Fruit fly (Drosophila melanogaster) whole organism, embryonic: ENCODE data around the gene Art1.
A peak's percentile ranks its signal among the peaks of the same experiment; 100 is the strongest.

ENCODE experiments used
- Aef1 ChIP-seq: fragments of 200-800 bp; sonication (Bioruptor generic); IDR thresholded peaks from 3 replicates; pipeline ENCODE4 v1.3.6; 2022; ENCODE audit warnings: missing biosample characterization, missing genetic modification characterization
- Atf3 ChIP-seq: fragments of 200-800 bp; sonication (Bioruptor generic); optimal IDR thresholded peaks from 3 replicates; lab custom pipeline; 2016; ENCODE audit warnings: missing biosample characterization, missing genetic modification characterization
- C15 ChIP-seq: fragments of 200-800 bp; sonication (Bioruptor generic); IDR thresholded peaks from 3 replicates; pipeline ENCODE4 v1.3.6; 2022; ENCODE audit warnings: missing biosample characterization, missing genetic modification characterization
- CG10147 ChIP-seq: fragments of 200-800 bp; sonication (Bioruptor generic); optimal IDR thresholded peaks from 2 replicates; lab custom pipeline; 2019; ENCODE audit warnings: missing biosample characterization, mild to moderate bottlenecking, missing genetic modification characterization, moderate library complexity
- CG10431 ChIP-seq: fragments of 200-800 bp; sonication (Bioruptor generic); optimal IDR thresholded peaks from 3 replicates; lab custom pipeline; 2018; ENCODE audit warnings: missing biosample characterization, mild to moderate bottlenecking, missing genetic modification characterization
- CG11456 ChIP-seq: fragments of 200-800 bp; sonication (Bioruptor generic); IDR thresholded peaks from 3 replicates; pipeline ENCODE4 v1.3.6; 2022; ENCODE audit warnings: missing biosample characterization, missing genetic modification characterization
- CG13624 ChIP-seq: fragments of 200-800 bp; sonication (Bioruptor generic); optimal IDR thresholded peaks from 2 replicates; lab custom pipeline; 2016; ENCODE audit warnings: missing biosample characterization, missing genetic modification characterization
- CG14441 ChIP-seq: fragments of 200-800 bp; sonication (Bioruptor generic); IDR thresholded peaks from 2 replicates; pipeline ENCODE4 v1.3.6; 2022; ENCODE audit warnings: missing biosample characterization, missing genetic modification characterization
- CG16779 ChIP-seq: fragments of 200-800 bp; sonication (Bioruptor generic); IDR thresholded peaks from 2 replicates; pipeline ENCODE4 v1.3.6; 2022; ENCODE audit warnings: missing biosample characterization, missing genetic modification characterization
- CG30403 ChIP-seq: fragments of 200-800 bp; sonication (Bioruptor generic); optimal IDR thresholded peaks from 3 replicates; lab custom pipeline; 2016; ENCODE audit warnings: missing biosample characterization, missing genetic modification characterization
- CG32532 ChIP-seq: fragments of 200-800 bp; sonication (Bioruptor generic); IDR thresholded peaks from 2 replicates; pipeline ENCODE4 v1.3.6; 2022; ENCODE audit warnings: missing biosample characterization, missing genetic modification characterization
- CG33557 ChIP-seq: fragments of 200-800 bp; sonication (Bioruptor generic); optimal IDR thresholded peaks from 2 replicates; lab custom pipeline; 2019; ENCODE audit warnings: missing biosample characterization, mild to moderate bottlenecking, missing genetic modification characterization, moderate library complexity
- CG34422 ChIP-seq: fragments of 200-800 bp; sonication (Bioruptor generic); IDR thresholded peaks from 3 replicates; pipeline ENCODE4 v1.3.6; 2022; ENCODE audit warnings: missing biosample characterization, missing genetic modification characterization
- CG4328 ChIP-seq: fragments of 200-800 bp; sonication (Bioruptor generic); optimal IDR thresholded peaks from 3 replicates; lab custom pipeline; 2017; ENCODE audit warnings: missing biosample characterization, missing genetic modification reagents, missing genetic modification characterization
- CG6254 ChIP-seq: fragments of 200-800 bp; sonication (Bioruptor generic); optimal IDR thresholded peaks from 3 replicates; lab custom pipeline; 2017; ENCODE audit warnings: mild to moderate bottlenecking, missing biosample characterization, missing genetic modification reagents, missing genetic modification characterization
- CG7271 ChIP-seq: fragments of 200-800 bp; sonication (Bioruptor generic); optimal IDR thresholded peaks from 2 replicates; lab custom pipeline; 2018; ENCODE audit warnings: missing biosample characterization, mild to moderate bottlenecking, missing genetic modification characterization, moderate library complexity
- CHES-1-like ChIP-seq: fragments of 200-800 bp; sonication (Bioruptor generic); optimal IDR thresholded peaks from 2 replicates; lab custom pipeline; 2016; ENCODE audit warnings: missing biosample characterization, missing genetic modification characterization
- Dll ChIP-seq: fragments of 200-800 bp; sonication (Bioruptor generic); IDR thresholded peaks from 4 replicates; pipeline ENCODE4 v1.3.6; 2022; ENCODE audit warnings: missing biosample characterization, missing genetic modification characterization; ENCODE audit not compliant: partially characterized antibody
- Ets65A ChIP-seq: fragments of 200-800 bp; sonication (Bioruptor generic); peaks from one replicate; lab custom pipeline; 2016; ENCODE audit warnings: missing biosample characterization, missing genetic modification characterization
- Lhr ChIP-seq: fragments of 200-800 bp; sonication (Bioruptor generic); optimal IDR thresholded peaks from 3 replicates; lab custom pipeline; 2017; ENCODE audit warnings: mild to moderate bottlenecking, missing biosample characterization, missing genetic modification reagents, missing genetic modification characterization
- MTF-1 ChIP-seq: fragments of 200-800 bp; sonication (Bioruptor generic); optimal IDR thresholded peaks from 2 replicates; lab custom pipeline; 2018; ENCODE audit warnings: missing biosample characterization, mild to moderate bottlenecking, missing genetic modification characterization, borderline replicate concordance
- Med ChIP-seq: fragments of 200-800 bp; sonication (Bioruptor generic); peaks from one replicate; lab custom pipeline; 2016; ENCODE audit warnings: missing biosample characterization, missing genetic modification characterization, mild to moderate bottlenecking, inconsistent platforms, moderate library complexity
- Pdp1 ChIP-seq, 2 experiments: fragments of 200-800 bp; sonication (Bioruptor generic); optimal IDR thresholded peaks; 3 replicates each; lab custom pipeline; 2016; ENCODE audit warnings: missing biosample characterization in 2 of 2, missing genetic modification characterization in 2 of 2, mild to moderate bottlenecking in 1 of 2, moderate library complexity in 1 of 2
- Ptx1 ChIP-seq: fragments of 200-800 bp; sonication (Bioruptor generic); IDR thresholded peaks from 2 replicates; pipeline ENCODE4 v1.3.6; 2022; ENCODE audit warnings: missing biosample characterization, missing genetic modification characterization
- Rfx ChIP-seq: fragments of 200-800 bp; sonication (Bioruptor generic); IDR thresholded peaks from 2 replicates; pipeline ENCODE4 v1.3.6; 2022; ENCODE audit warnings: missing biosample characterization, missing genetic modification characterization
- Trl ChIP-seq, 3 experiments: fragments of >200 bp in 2 of 3; fragments of 200-800 bp in 1 of 3; sonication (Bioruptor generic) in 1 of 3; optimal IDR thresholded peaks; 2 replicates in 1 of 3; 3 replicates in 2 of 3; lab custom pipeline; 2016 to 2017; ENCODE audit warnings: missing biosample characterization in 1 of 3, missing genetic modification characterization in 1 of 3
- ara ChIP-seq: fragments of 200-800 bp; sonication (Bioruptor generic); IDR thresholded peaks from 2 replicates; pipeline ENCODE4 v1.3.6; 2022; ENCODE audit warnings: missing biosample characterization, missing genetic modification characterization
- bcd ChIP-seq: fragments of 200-800 bp; sonication (Bioruptor generic); optimal IDR thresholded peaks from 2 replicates; lab custom pipeline; 2017; ENCODE audit warnings: missing biosample characterization, mild to moderate bottlenecking, missing genetic modification characterization
- cad ChIP-seq: fragments of >200 bp; optimal IDR thresholded peaks from 2 replicates; lab custom pipeline; 2017; ENCODE audit warnings: missing biosample characterization, missing genetic modification characterization
- cato ChIP-seq: fragments of 200-800 bp; sonication (Bioruptor generic); optimal IDR thresholded peaks from 2 replicates; lab custom pipeline; 2016; ENCODE audit warnings: missing biosample characterization, missing genetic modification characterization, borderline replicate concordance
- dmrt11E ChIP-seq: fragments of 200-800 bp; sonication (Bioruptor generic); optimal IDR thresholded peaks from 3 replicates; lab custom pipeline; 2018; ENCODE audit warnings: missing biosample characterization, mild to moderate bottlenecking, missing genetic modification characterization, moderate library complexity
- dmrt99B ChIP-seq: fragments of 200-800 bp; sonication (Bioruptor generic); optimal IDR thresholded peaks from 2 replicates; lab custom pipeline; 2018; ENCODE audit warnings: missing biosample characterization, mild to moderate bottlenecking, missing genetic modification characterization, moderate library complexity
- dysf ChIP-seq: fragments of 200-800 bp; sonication (Bioruptor generic); IDR thresholded peaks from 3 replicates; pipeline ENCODE4 v1.3.6; 2022; ENCODE audit warnings: missing biosample characterization, missing genetic modification characterization
- fu2 ChIP-seq: fragments of 200-800 bp; sonication (Bioruptor generic); optimal IDR thresholded peaks from 2 replicates; lab custom pipeline; 2016; ENCODE audit warnings: missing biosample characterization, missing genetic modification characterization
- grau ChIP-seq: fragments of 200-800 bp; optimal IDR thresholded peaks from 3 replicates; lab custom pipeline; 2019; ENCODE audit warnings: missing biosample characterization, mild to moderate bottlenecking, missing genetic modification characterization, moderate library complexity
- hkb ChIP-seq, 2 experiments: fragments of 200-800 bp in 1 of 2; fragments of >200 bp in 1 of 2; sonication (Bioruptor generic) in 1 of 2; IDR thresholded peaks in 1 of 2; optimal IDR thresholded peaks in 1 of 2; 2 replicates each; pipeline versions ENCODE4 v1.3.6 to Lab custom; 2017 to 2022; ENCODE audit warnings: missing biosample characterization in 1 of 2, missing genetic modification characterization in 1 of 2
- jigr1 ChIP-seq: fragments of 200-800 bp; sonication (Bioruptor generic); IDR thresholded peaks from 3 replicates; pipeline ENCODE4 v1.3.6; 2022; ENCODE audit warnings: missing biosample characterization, missing genetic modification characterization
- jing ChIP-seq: fragments of 200-800 bp; sonication (Bioruptor generic); optimal IDR thresholded peaks from 2 replicates; lab custom pipeline; 2018; ENCODE audit warnings: missing biosample characterization, mild to moderate bottlenecking, missing genetic modification characterization
- kni ChIP-seq: fragments of 200-800 bp; sonication (Bioruptor generic); optimal IDR thresholded peaks from 3 replicates; lab custom pipeline; 2017; ENCODE audit warnings: mild to moderate bottlenecking, missing biosample characterization, missing genetic modification reagents, missing genetic modification characterization
- pan ChIP-seq, 4 experiments: fragments of >200 bp in 3 of 4; fragments of 200-800 bp in 1 of 4; sonication (Bioruptor generic) in 1 of 4; optimal IDR thresholded peaks in 3 of 4; IDR thresholded peaks in 1 of 4; 2 replicates each; pipeline versions ENCODE4 v1.3.6 to Lab custom; 2017 to 2022; ENCODE audit warnings: missing biosample characterization in 2 of 4, missing genetic modification characterization in 2 of 4, mixed read lengths in 1 of 4
- pb ChIP-seq: fragments of 200-800 bp; sonication (Bioruptor generic); optimal IDR thresholded peaks from 3 replicates; lab custom pipeline; 2016; ENCODE audit warnings: missing biosample characterization, missing genetic modification characterization
- pho ChIP-seq: fragments of 200-800 bp; sonication (Bioruptor generic); optimal IDR thresholded peaks from 2 replicates; lab custom pipeline; 2016; ENCODE audit warnings: missing biosample characterization, missing genetic modification characterization
- row ChIP-seq: fragments of 200-800 bp; sonication (Bioruptor generic); IDR thresholded peaks from 3 replicates; pipeline ENCODE4 v1.3.6; 2022; ENCODE audit warnings: missing biosample characterization, missing genetic modification characterization
- slbo ChIP-seq: fragments of 200-800 bp; sonication (Bioruptor generic); IDR thresholded peaks from 2 replicates; pipeline ENCODE4 v1.3.6; 2022; ENCODE audit warnings: missing biosample characterization, missing genetic modification characterization
- tgo ChIP-seq: fragments of 200-800 bp; sonication (Bioruptor generic); IDR thresholded peaks from 3 replicates; pipeline ENCODE4 v1.3.6; 2022; ENCODE audit warnings: missing biosample characterization, missing genetic modification characterization
- tio ChIP-seq: fragments of 200-800 bp; sonication (Bioruptor generic); optimal IDR thresholded peaks from 2 replicates; lab custom pipeline; 2017; ENCODE audit warnings: missing biosample characterization, missing genetic modification characterization, inconsistent platforms
- tll ChIP-seq, 2 experiments: fragments of 200-800 bp in 1 of 2; fragments of >200 bp in 1 of 2; sonication (Bioruptor generic) in 1 of 2; optimal IDR thresholded peaks; 2 replicates each; lab custom pipeline; 2017 to 2019; ENCODE audit warnings: missing biosample characterization in 2 of 2, missing genetic modification characterization in 2 of 2, mild to moderate bottlenecking in 1 of 2, moderate library complexity in 1 of 2
- tna ChIP-seq: fragments of 200-800 bp; sonication (Bioruptor generic); IDR thresholded peaks from 2 replicates; pipeline ENCODE4 v1.3.6; 2022; ENCODE audit warnings: missing biosample characterization, missing genetic modification characterization; ENCODE audit not compliant: partially characterized antibody
- toy ChIP-seq: fragments of 200-800 bp; sonication (Bioruptor generic); IDR thresholded peaks from 2 replicates; pipeline ENCODE4 v1.3.6; 2022; ENCODE audit warnings: missing biosample characterization, missing genetic modification characterization

Gene Art1

DNA sequence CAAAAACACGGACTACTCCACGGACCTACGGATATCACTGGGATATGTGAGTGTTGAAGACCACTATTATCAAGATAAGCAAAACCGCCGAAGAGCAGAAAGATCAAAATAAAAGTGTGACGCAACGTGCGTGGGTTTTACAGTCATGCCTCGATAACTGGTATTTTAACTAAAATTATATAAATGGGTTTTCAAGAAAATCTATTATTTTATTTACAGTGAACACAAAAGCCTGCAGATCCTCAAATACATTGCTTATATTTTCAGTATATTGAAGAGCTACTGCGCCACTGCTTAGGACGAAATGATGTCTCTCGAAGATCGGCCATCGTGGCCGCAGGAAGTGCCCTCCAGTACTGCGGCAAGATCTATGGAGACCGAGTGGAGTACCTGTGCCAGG is 26.0 kb downstream of the Art1 start:
- TF ChIP-seq CG16779 (GFP tag; lab: Robert Waterston, UW) = 0 out of 2 replicates have a peak, but pooled peaks have one; percentile 3
- TF ChIP-seq pb (GFP tag; lab: Kevin White, UChicago) = no peak
- peak; percentile 46 for TF ChIP-seq row (GFP tag; lab: Robert Waterston, UW)
- TF ChIP-seq dmrt11E (tag; lab: Kevin White, UChicago) = no peak
- no peak for TF ChIP-seq kni (GFP tag; lab: Kevin White, UChicago)
- peak; percentile 85 for TF ChIP-seq Med (GFP tag; lab: Kevin White, UChicago)
- peak; percentile 41; the same call in 1 of the 3 replicates for TF ChIP-seq CG34422 (GFP tag; lab: Robert Waterston, UW)
- TF ChIP-seq dysf (GFP tag; lab: Robert Waterston, UW) = peak; percentile 25; the same call in 1 of the 3 replicates
- no peak for TF ChIP-seq CG33557
- 0 out of 2 replicates have a peak, but pooled peaks have one; percentile 36 for TF ChIP-seq ara (GFP tag; lab: Robert Waterston, UW)
- no peak for TF ChIP-seq tio (GFP tag; lab: Kevin White, UChicago)
- TF ChIP-seq dmrt99B = no peak
- no peak for TF ChIP-seq Dll (GFP tag; lab: Robert Waterston, UW)
- TF ChIP-seq tgo = peak; percentile 21; the same call in 1 of the 3 replicates
- TF ChIP-seq Ptx1 = 0 out of 2 replicates have a peak, but pooled peaks have one; percentile 28
- TF ChIP-seq fu2 (GFP tag; lab: Kevin White, UChicago) = no peak
- TF ChIP-seq bcd = no peak
- peak; percentile 60 for TF ChIP-seq CG32532 (GFP tag; lab: Robert Waterston, UW)
- no peak for TF ChIP-seq pan (optimal IDR thresholded peaks at IDR 0.05; lab: Kevin White, UChicago)
- TF ChIP-seq pan (GFP tag; optimal IDR thresholded peaks at IDR 0.05 in 1 of 2, IDR thresholded peaks at IDR 0.05 in 1 of 2) = peak in 1 of 2 experiments; percentile 29
- TF ChIP-seq CG6254 = no peak
- TF ChIP-seq Pdp1 (GFP tag; optimal IDR thresholded peaks at IDR 0.05; lab: Kevin White, UChicago) = peak; percentile 3 to 94
- peak; percentile 19; the same call in 1 of the 3 replicates for TF ChIP-seq Aef1
- TF ChIP-seq MTF-1 = no peak
- TF ChIP-seq CG13624 (GFP tag; lab: Kevin White, UChicago) = peak; percentile 35
- TF ChIP-seq tll (GFP tag; optimal IDR thresholded peaks at IDR 0.05; lab: Kevin White, UChicago) = no peak
- no peak for TF ChIP-seq Atf3 (GFP tag; lab: Kevin White, UChicago)
- TF ChIP-seq slbo (GFP tag; lab: Robert Waterston, UW) = peak; percentile 57
- no peak for TF ChIP-seq jigr1 (GFP tag; lab: Robert Waterston, UW)
- no peak for TF ChIP-seq CG10147
- peak; percentile 68 for TF ChIP-seq grau
- no peak for TF ChIP-seq CG10431
- no peak for TF ChIP-seq pho (GFP tag; lab: Kevin White, UChicago)
- TF ChIP-seq tna (GFP tag; lab: Robert Waterston, UW) = no peak
- no peak for TF ChIP-seq jing (GFP tag; lab: Kevin White, UChicago)
- TF ChIP-seq cato (GFP tag; lab: Kevin White, UChicago) = no peak
- TF ChIP-seq CG30403 = no peak
- no peak for TF ChIP-seq Trl (optimal IDR thresholded peaks at IDR 0.05; lab: Kevin White, UChicago)
- no peak for TF ChIP-seq Trl (GFP tag; optimal IDR thresholded peaks at IDR 0.05; lab: Kevin White, UChicago)
- TF ChIP-seq toy (GFP tag; lab: Robert Waterston, UW) = no peak
- no peak for TF ChIP-seq CG4328 (GFP tag; lab: Kevin White, UChicago)
- 0 out of 2 replicates have a peak, but pooled peaks have one; percentile 20 for TF ChIP-seq CG14441
- TF ChIP-seq Lhr (GFP tag; lab: Kevin White, UChicago) = no peak
- no peak for TF ChIP-seq hkb (optimal IDR thresholded peaks at IDR 0.05; lab: Kevin White, UChicago)
- peak; percentile 51; the same call in 1 of the 2 replicates for TF ChIP-seq hkb (GFP tag; IDR thresholded peaks at IDR 0.05; lab: Robert Waterston, UW)
- no peak for TF ChIP-seq CHES-1-like (GFP tag; lab: Kevin White, UChicago)
- TF ChIP-seq Ets65A = peak; percentile 50
- TF ChIP-seq CG7271 = no peak
- peak; percentile 53 for TF ChIP-seq Rfx (GFP tag; lab: Robert Waterston, UW)
- TF ChIP-seq C15 (GFP tag; lab: Robert Waterston, UW) = 0 out of 3 replicates have a peak, but pooled peaks have one; percentile 12
- TF ChIP-seq cad = no peak
- 0 out of 3 replicates have a peak, but pooled peaks have one; percentile 13 for TF ChIP-seq CG11456 (GFP tag; lab: Robert Waterston, UW)
